Fruit fly (Drosophila melanogaster) whole organism, embryonic: Measurements from ENCODE around the gene CG44158.

Experiments
- Ada2b ChIP-seq: fragments of 200-800 bp; sonication (Bioruptor generic); IDR thresholded peaks from 2 replicates; pipeline ENCODE4 v1.3.6; 2022; ENCODE audit warnings: missing biosample characterization, missing genetic modification characterization
- Antp ChIP-seq: fragments of 200-800 bp; sonication (Bioruptor generic); optimal IDR thresholded peaks from 3 replicates; lab custom pipeline; 2016; ENCODE audit warnings: missing biosample characterization, missing genetic modification characterization
- B-H1 ChIP-seq: fragments of 200-800 bp; sonication (Bioruptor generic); IDR thresholded peaks from 3 replicates; pipeline ENCODE4 v1.3.6; 2022; ENCODE audit warnings: missing biosample characterization, missing genetic modification characterization
- BEAF-32 ChIP-seq: fragments of 200-800 bp; sonication (Bioruptor generic); optimal IDR thresholded peaks from 3 replicates; lab custom pipeline; 2017; ENCODE audit warnings: missing biosample characterization, missing genetic modification characterization, mild to moderate bottlenecking, moderate library complexity, missing genetic modification reagents
- CG10543 ChIP-seq: fragments of 200-800 bp; sonication (Bioruptor generic); optimal IDR thresholded peaks from 3 replicates; lab custom pipeline; 2017; ENCODE audit warnings: missing biosample characterization, mild to moderate bottlenecking, missing genetic modification characterization, moderate library complexity
- CG11093 ChIP-seq: fragments of 200-800 bp; sonication (Bioruptor generic); IDR thresholded peaks from 3 replicates; pipeline ENCODE4 v1.3.6; 2022; ENCODE audit warnings: missing biosample characterization, missing genetic modification characterization
- CG11504 ChIP-seq: fragments of 200-800 bp; sonication (Bioruptor generic); optimal IDR thresholded peaks from 3 replicates; lab custom pipeline; 2019; ENCODE audit warnings: missing biosample characterization, mild to moderate bottlenecking, missing genetic modification characterization, moderate library complexity
- CG11560 ChIP-seq: fragments of 200-800 bp; sonication (Bioruptor generic); IDR thresholded peaks from 3 replicates; pipeline ENCODE4 v1.3.6; 2022; ENCODE audit warnings: missing biosample characterization, missing genetic modification characterization
- CG12155 ChIP-seq: fragments of 200-800 bp; sonication (Bioruptor generic); optimal IDR thresholded peaks from 3 replicates; lab custom pipeline; 2016; ENCODE audit warnings: missing biosample characterization, missing genetic modification characterization
- CG13624 ChIP-seq: fragments of 200-800 bp; sonication (Bioruptor generic); optimal IDR thresholded peaks from 2 replicates; lab custom pipeline; 2016; ENCODE audit warnings: missing biosample characterization, missing genetic modification characterization
- CG13775 ChIP-seq: fragments of 200-800 bp; sonication (Bioruptor generic); optimal IDR thresholded peaks from 3 replicates; lab custom pipeline; 2017; ENCODE audit warnings: missing biosample characterization, mild to moderate bottlenecking, missing genetic modification characterization
- CG15269 ChIP-seq: fragments of 200-800 bp; sonication (Bioruptor generic); optimal IDR thresholded peaks from 2 replicates; lab custom pipeline; 2018; ENCODE audit warnings: missing biosample characterization, mild to moderate bottlenecking, missing genetic modification characterization, moderate library complexity
- CG17328 ChIP-seq: fragments of 200-800 bp; sonication (Bioruptor generic); IDR thresholded peaks from 2 replicates; pipeline ENCODE4 v1.3.6; 2022; ENCODE audit warnings: missing biosample characterization, missing genetic modification characterization
- CG2116 ChIP-seq: fragments of 200-800 bp; sonication (Bioruptor generic); optimal IDR thresholded peaks from 3 replicates; lab custom pipeline; 2018; ENCODE audit warnings: missing biosample characterization, mild to moderate bottlenecking, missing genetic modification characterization
- CG2875 ChIP-seq: fragments of 200-800 bp; sonication (Bioruptor generic); optimal IDR thresholded peaks from 2 replicates; lab custom pipeline; 2017; ENCODE audit warnings: missing biosample characterization, mild to moderate bottlenecking, missing genetic modification characterization, missing genetic modification reagents
- CG4282 ChIP-seq: fragments of 200-800 bp; sonication (Bioruptor generic); optimal IDR thresholded peaks from 2 replicates; lab custom pipeline; 2016; ENCODE audit warnings: missing biosample characterization, missing genetic modification characterization
- CG4820 ChIP-seq: fragments of 200-800 bp; sonication (Bioruptor generic); optimal IDR thresholded peaks from 3 replicates; lab custom pipeline; 2016; ENCODE audit warnings: missing biosample characterization, missing genetic modification characterization
- CG8290 ChIP-seq, 3 experiments: fragments of 200-800 bp; sonication (Bioruptor generic); optimal IDR thresholded peaks; 2 replicates each; lab custom pipeline; 2016 to 2019; ENCODE audit warnings: missing biosample characterization in 3 of 3, missing genetic modification characterization in 3 of 3, mild to moderate bottlenecking in 2 of 3, moderate library complexity in 1 of 3
- CTCF ChIP-seq: fragments of 200-800 bp; sonication (Bioruptor generic); optimal IDR thresholded peaks from 2 replicates; lab custom pipeline; 2017; ENCODE audit warnings: missing biosample characterization, mild to moderate bottlenecking, missing genetic modification characterization, moderate library complexity
- Dip2 ChIP-seq: fragments of 200-800 bp; sonication (Bioruptor generic); IDR thresholded peaks from 2 replicates; pipeline ENCODE4 v1.3.6; 2022; ENCODE audit warnings: missing biosample characterization, missing genetic modification characterization
- Doc2 ChIP-seq: fragments of 200-800 bp; sonication (Bioruptor generic); IDR thresholded peaks from 2 replicates; pipeline ENCODE4 v1.3.6; 2022; ENCODE audit warnings: missing biosample characterization, missing genetic modification characterization
- Fer3 ChIP-seq: fragments of 200-800 bp; sonication (Bioruptor generic); optimal IDR thresholded peaks from 2 replicates; lab custom pipeline; 2018; ENCODE audit warnings: missing biosample characterization, mild to moderate bottlenecking, missing genetic modification characterization, moderate library complexity
- HLH3B ChIP-seq: fragments of 200-800 bp; sonication (Bioruptor generic); IDR thresholded peaks from 2 replicates; pipeline ENCODE4 v1.3.6; 2022; ENCODE audit warnings: missing biosample characterization, missing genetic modification characterization
- HmgZ ChIP-seq: fragments of 200-800 bp; sonication (Bioruptor generic); optimal IDR thresholded peaks from 2 replicates; lab custom pipeline; 2018; ENCODE audit warnings: missing biosample characterization, mild to moderate bottlenecking, missing genetic modification characterization
- Kr ChIP-seq: fragments of 200-800 bp; sonication (Bioruptor generic); optimal IDR thresholded peaks from 2 replicates; lab custom pipeline; 2017; ENCODE audit warnings: missing biosample characterization, mild to moderate bottlenecking, missing genetic modification characterization
- Mes4 ChIP-seq: fragments of 200-800 bp; sonication (Bioruptor generic); optimal IDR thresholded peaks from 2 replicates; lab custom pipeline; 2016; ENCODE audit warnings: missing biosample characterization, missing genetic modification characterization
- Neu2 ChIP-seq: fragments of 200-800 bp; sonication (Bioruptor generic); optimal IDR thresholded peaks from 3 replicates; lab custom pipeline; 2016; ENCODE audit warnings: missing biosample characterization, missing genetic modification characterization, borderline replicate concordance
- Pdp1 ChIP-seq, 2 experiments: fragments of 200-800 bp; sonication (Bioruptor generic); optimal IDR thresholded peaks; 3 replicates each; lab custom pipeline; 2016; ENCODE audit warnings: missing biosample characterization in 2 of 2, missing genetic modification characterization in 2 of 2, mild to moderate bottlenecking in 1 of 2, moderate library complexity in 1 of 2
- Rx ChIP-seq: fragments of 200-800 bp; sonication (Bioruptor generic); IDR thresholded peaks from 2 replicates; pipeline ENCODE4 v1.3.6; 2022; ENCODE audit warnings: missing biosample characterization, missing genetic modification characterization
- Stat92E ChIP-seq, 3 experiments: fragments of >200 bp in 2 of 3; fragments of 200-800 bp in 1 of 3; sonication (Bioruptor generic) in 1 of 3; optimal IDR thresholded peaks; 2 replicates each; lab custom pipeline; 2017 to 2019; ENCODE audit warnings: missing biosample characterization in 3 of 3, missing genetic modification characterization in 3 of 3, mild to moderate bottlenecking in 1 of 3, moderate library complexity in 1 of 3
- amos ChIP-seq: fragments of 200-800 bp; sonication (Bioruptor generic); IDR thresholded peaks from 2 replicates; pipeline ENCODE4 v1.3.6; 2022; ENCODE audit warnings: missing biosample characterization, missing genetic modification characterization; ENCODE audit not compliant: partially characterized antibody
- ap ChIP-seq: fragments of 200-800 bp; sonication (Bioruptor generic); IDR thresholded peaks from 2 replicates; pipeline ENCODE4 v1.3.6; 2022; ENCODE audit warnings: missing biosample characterization, missing genetic modification characterization
- bbx ChIP-seq: fragments of 200-800 bp; sonication (Bioruptor generic); IDR thresholded peaks from 2 replicates; pipeline ENCODE4 v1.3.6; 2022; ENCODE audit warnings: missing biosample characterization, missing genetic modification characterization; ENCODE audit not compliant: partially characterized antibody
- br ChIP-seq: fragments of >200 bp; optimal IDR thresholded peaks from 2 replicates; lab custom pipeline; 2017
- chn ChIP-seq: fragments of 200-800 bp; sonication (Bioruptor generic); optimal IDR thresholded peaks from 2 replicates; lab custom pipeline; 2016; ENCODE audit warnings: missing biosample characterization, missing genetic modification characterization
- eve ChIP-seq, 2 experiments: fragments of >200 bp; optimal IDR thresholded peaks; 2 replicates each; lab custom pipeline; 2017; ENCODE audit warnings: missing biosample characterization in 2 of 2, missing genetic modification characterization in 2 of 2
- eyg ChIP-seq: fragments of 200-800 bp; sonication (Bioruptor generic); optimal IDR thresholded peaks from 3 replicates; lab custom pipeline; 2016; ENCODE audit warnings: missing biosample characterization, missing genetic modification characterization
- fd3F ChIP-seq: fragments of 200-800 bp; sonication (Bioruptor generic); optimal IDR thresholded peaks from 2 replicates; lab custom pipeline; 2018; ENCODE audit warnings: missing biosample characterization, mild to moderate bottlenecking, missing genetic modification characterization, moderate library complexity
- fru ChIP-seq: fragments of >200 bp; optimal IDR thresholded peaks from 2 replicates; lab custom pipeline; 2017
- gce ChIP-seq: fragments of 200-800 bp; sonication (Bioruptor generic); IDR thresholded peaks from 3 replicates; pipeline ENCODE4 v1.3.6; 2022; ENCODE audit warnings: missing biosample characterization, missing genetic modification characterization
- lbe ChIP-seq: fragments of 200-800 bp; sonication (Bioruptor generic); optimal IDR thresholded peaks from 2 replicates; lab custom pipeline; 2016; ENCODE audit warnings: missing biosample characterization, mild to moderate bottlenecking, missing genetic modification characterization
- lilli ChIP-seq: fragments of 200-800 bp; sonication (Bioruptor generic); optimal IDR thresholded peaks from 3 replicates; lab custom pipeline; 2016; ENCODE audit warnings: missing biosample characterization, missing genetic modification characterization
- lmd ChIP-seq: fragments of 200-800 bp; sonication (Bioruptor generic); IDR thresholded peaks from 2 replicates; pipeline ENCODE4 v1.3.6; 2022; ENCODE audit warnings: missing biosample characterization, missing genetic modification characterization
- nmo ChIP-seq: fragments of 200-800 bp; sonication (Bioruptor generic); optimal IDR thresholded peaks from 2 replicates; lab custom pipeline; 2018; ENCODE audit warnings: missing biosample characterization, mild to moderate bottlenecking, missing genetic modification characterization, moderate library complexity
- oc ChIP-seq: fragments of 200-800 bp; sonication (Bioruptor generic); optimal IDR thresholded peaks from 2 replicates; lab custom pipeline; 2018; ENCODE audit warnings: missing biosample characterization, mild to moderate bottlenecking, missing genetic modification characterization, moderate library complexity
- pb ChIP-seq: fragments of 200-800 bp; sonication (Bioruptor generic); optimal IDR thresholded peaks from 3 replicates; lab custom pipeline; 2016; ENCODE audit warnings: missing biosample characterization, missing genetic modification characterization
- salm ChIP-seq: fragments of 200-800 bp; sonication (Bioruptor generic); optimal IDR thresholded peaks from 2 replicates; lab custom pipeline; 2018; ENCODE audit warnings: missing biosample characterization, mild to moderate bottlenecking, missing genetic modification characterization
- shn ChIP-seq: fragments of 200-800 bp; sonication (Bioruptor generic); optimal IDR thresholded peaks from 3 replicates; lab custom pipeline; 2016; ENCODE audit warnings: missing biosample characterization, missing genetic modification characterization
- sr ChIP-seq: fragments of 200-800 bp; sonication (Bioruptor generic); IDR thresholded peaks from 3 replicates; pipeline ENCODE4 v1.3.6; 2022; ENCODE audit warnings: missing biosample characterization, missing genetic modification characterization
- sug ChIP-seq: fragments of 200-800 bp; optimal IDR thresholded peaks from 2 replicates; lab custom pipeline; 2019; ENCODE audit warnings: missing biosample characterization, mild to moderate bottlenecking, missing genetic modification characterization, moderate library complexity
- vfl ChIP-seq: fragments of 200-800 bp; sonication (Bioruptor generic); optimal IDR thresholded peaks from 2 replicates; lab custom pipeline; 2016; ENCODE audit warnings: missing biosample characterization, missing genetic modification characterization

The CG44158 gene

DNA sequence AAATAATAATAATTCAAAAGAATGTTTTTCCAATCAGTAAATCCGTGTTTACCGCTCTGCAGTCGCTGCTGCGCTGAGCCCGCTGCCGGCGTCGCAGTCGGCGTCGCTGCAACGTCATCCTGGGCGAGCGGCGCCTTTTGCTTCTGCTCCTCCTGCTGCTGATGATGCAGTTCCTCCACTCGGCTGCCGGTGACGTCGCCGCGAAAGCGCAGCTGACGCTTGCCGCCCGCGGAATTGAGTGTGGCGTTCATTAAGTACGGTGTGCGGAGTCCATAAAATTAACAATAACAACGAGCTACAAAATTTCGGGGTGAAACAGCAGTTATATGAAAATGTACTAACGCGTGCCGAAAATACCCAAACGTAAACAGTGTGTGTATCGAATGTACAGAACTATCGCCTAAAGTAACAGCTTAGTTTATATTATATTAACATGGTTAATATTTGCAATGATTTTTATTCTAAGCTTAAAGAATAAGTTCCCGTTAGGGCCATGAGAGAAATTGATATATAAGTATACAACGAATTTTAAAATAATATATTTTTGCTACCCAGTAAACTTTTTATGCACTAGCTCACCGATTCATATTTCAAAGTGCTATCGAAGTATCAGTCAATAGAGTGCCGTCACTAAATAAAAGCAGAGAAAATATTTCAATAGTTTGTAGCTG lies 44.4 kb upstream of the CG44158 start, which contains the start of the genes CG7218 and Cbp20 (continued):
- TF ChIP-seq CG11093 (GFP tag; lab: Robert Waterston, UW) (peak; percentile 41; the same call in 1 of the 3 replicates), chn (GFP tag; lab: Kevin White, UChicago) (peak; percentile 62), CG17328 (peak; percentile 65), CG4282 (peak; percentile 42), Pdp1 (GFP tag; optimal IDR thresholded peaks at IDR 0.05; lab: Kevin White, UChicago) (peak; percentile 58 to 71), CTCF (GFP tag; lab: Kevin White, UChicago) (no peak), eyg (GFP tag; lab: Kevin White, UChicago) (peak; percentile 22), HLH3B (GFP tag; lab: Robert Waterston, UW) (peak; percentile 68), lbe (GFP tag; lab: Kevin White, UChicago) (peak; percentile 38), CG15269 (tag; lab: Kevin White, UChicago) (peak; percentile 71), Antp (GFP tag; lab: Kevin White, UChicago) (peak; percentile 62), fru (lab: Kevin White, UChicago) (no peak), Rx (GFP tag; lab: Robert Waterston, UW) (peak; percentile 61), pb (no peak), shn (peak; percentile 53), CG13624 (GFP tag; lab: Kevin White, UChicago) (peak; percentile 53), CG10543 (peak; percentile 52), Doc2 (GFP tag; lab: Robert Waterston, UW) (no peak), eve (GFP tag; optimal IDR thresholded peaks at IDR 0.05; lab: Kevin White, UChicago) (no peak), B-H1 (GFP tag; lab: Robert Waterston, UW) (peak; percentile 66), CG2116 (peak; percentile 83), BEAF-32 (GFP tag; lab: Kevin White, UChicago) (peak; percentile 94), CG11504 (tag; lab: Kevin White, UChicago) (peak; percentile 70), vfl (GFP tag; lab: Kevin White, UChicago) (peak; percentile 75), sug (tag; lab: Kevin White, UChicago) (peak; percentile 76), bbx (GFP tag; lab: Robert Waterston, UW) (peak; percentile 74), CG4820 (GFP tag; lab: Kevin White, UChicago) (peak; percentile 57), Ada2b (peak; percentile 64), gce (GFP tag; lab: Robert Waterston, UW) (no peak; the same call in 2 of the 3 replicates), Dip2 (GFP tag; lab: Robert Waterston, UW) (no peak), nmo (GFP tag; lab: Kevin White, UChicago) (peak; percentile 73), lilli (peak; percentile 87), oc (tag; lab: Kevin White, UChicago) (no peak), CG13775 (GFP tag; lab: Kevin White, UChicago) (peak; percentile 73), br (lab: Kevin White, UChicago) (no peak), fd3F (peak; percentile 74), ap (GFP tag; lab: Robert Waterston, UW) (no peak), CG12155 (GFP tag; lab: Kevin White, UChicago) (peak; percentile 81), amos (GFP tag; lab: Robert Waterston, UW) (peak; percentile 81), Fer3 (peak; percentile 78), Neu2 (GFP tag; lab: Kevin White, UChicago) (no peak), Mes4 (GFP tag; lab: Kevin White, UChicago) (no peak), CG2875 (GFP tag; lab: Kevin White, UChicago) (no peak), salm (no peak), lmd (GFP tag; lab: Robert Waterston, UW) (peak; percentile 76), sr (no peak), Stat92E (GFP tag; optimal IDR thresholded peaks at IDR 0.05; lab: Kevin White, UChicago) (no peak), CG11560 (tag; lab: Robert Waterston, UW) (peak; percentile 93), Kr (GFP tag; lab: Kevin White, UChicago) (no peak), HmgZ (tag; lab: Kevin White, UChicago) (peak; percentile 65), CG8290 (GFP tag; optimal IDR thresholded peaks at IDR 0.05; lab: Kevin White, UChicago) (peak; percentile 56), CG8290 (tag; optimal IDR thresholded peaks at IDR 0.05; lab: Kevin White, UChicago) (peak; percentile 52 to 79)
